Worm (Caenorhabditis elegans) whole organism, mixed stage, embryonic: ENCODE results near the gene lec-11.

ENCODE experiments used
- mab-5 ChIP-seq: fragments of 150-350 bp; optimal IDR thresholded peaks from 2 replicates; lab custom pipeline; 2014; ENCODE audit warnings: missing biosample characterization, missing genetic modification characterization
- mls-2 ChIP-seq: sonication (generic microtip); optimal IDR thresholded peaks from 2 replicates; lab custom pipeline; 2016; ENCODE audit warnings: mild to moderate bottlenecking, missing genetic modification characterization, moderate library complexity, missing compliant biosample characterization
- nhr-237 ChIP-seq: fragments of 150-350 bp; optimal IDR thresholded peaks from 2 replicates; lab custom pipeline; 2014; ENCODE audit warnings: missing biosample characterization, missing genetic modification characterization
- nhr-28 ChIP-seq: fragments of 150-350 bp; optimal IDR thresholded peaks from 2 replicates; lab custom pipeline; 2014; ENCODE audit warnings: missing biosample characterization, missing genetic modification characterization
- nhr-76 ChIP-seq: sonication (generic microtip); optimal IDR thresholded peaks from 2 replicates; lab custom pipeline; 2017; ENCODE audit warnings: missing biosample characterization, missing genetic modification characterization
- sem-2 ChIP-seq: fragments of 200-800 bp; sonication (Bioruptor generic); optimal IDR thresholded peaks from 2 replicates; lab custom pipeline; 2018; ENCODE audit warnings: mild to moderate bottlenecking, missing genetic modification characterization, missing compliant biosample characterization

- TF ChIP-seq mab-5 (tag; lab: Kevin White, UChicago) (no peak), mls-2 (no peak), nhr-28 (tag; lab: Kevin White, UChicago) (no peak), sem-2 (GFP tag; lab: Kevin White, UChicago) (no peak), nhr-76 (tag; lab: Kevin White, UChicago) (no peak), nhr-237 (tag; lab: Kevin White, UChicago) (no peak)
These were observed 41.8 kb upstream of the lec-11 start, which contains the start of the genes cest-5.1 and C01B10.9 for ce11 chrIV:6631704-6632272.
